Worm (Caenorhabditis elegans): ENCODE results near the gene T03F6.6.

DNA sequence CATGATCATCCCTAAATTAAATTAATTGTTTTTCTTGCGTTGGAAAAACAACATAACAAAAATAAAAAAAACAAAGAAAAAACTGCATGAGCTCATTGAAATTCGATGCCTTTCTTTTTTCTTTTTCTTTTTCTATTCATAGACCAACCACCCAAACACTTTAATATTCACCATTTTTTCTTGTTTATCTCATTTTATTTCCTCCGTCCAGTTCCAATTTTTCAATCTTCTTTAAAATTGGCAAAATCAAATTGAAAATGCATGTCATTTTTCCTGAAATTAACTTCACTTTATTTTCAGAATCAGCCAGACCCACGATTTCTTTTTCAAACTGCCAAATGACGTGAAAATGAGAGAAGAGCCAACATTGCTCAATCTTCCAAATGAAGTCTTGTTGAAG is 5.8 kb upstream of the T03F6.6 start, which contains the start of gene T03F6.4:
- TF ChIP-seq unc-62 (GFP tag; optimal IDR thresholded peaks at IDR 0.05), result no peak
- no peak for TF ChIP-seq ceh-16 (tag; optimal IDR thresholded peaks at IDR 0.05)
- no peak for TF ChIP-seq ceh-28 (tag; optimal IDR thresholded peaks at IDR 0.05)
- no peak for TF ChIP-seq nhr-28 (tag; optimal IDR thresholded peaks at IDR 0.05)
- no peak for TF ChIP-seq jun-1 (tag; optimal IDR thresholded peaks at IDR 0.05)
- TF ChIP-seq mdl-1 (tag; optimal IDR thresholded peaks at IDR 0.05), result no peak
- TF ChIP-seq lsy-12 (tag; optimal IDR thresholded peaks at IDR 0.05), result no peak
- TF ChIP-seq elt-1 (tag; optimal IDR thresholded peaks at IDR 0.05), result no peak
